Worm (Caenorhabditis elegans): ENCODE data around the gene ubxn-3.

- TF ChIP-seq tbx-2 (tag; optimal IDR thresholded peaks at IDR 0.05) (no peak), elt-3 (tag; optimal IDR thresholded peaks at IDR 0.05) (no peak), nhr-76 (tag; optimal IDR thresholded peaks at IDR 0.05) (no peak), fkh-2 (tag; optimal IDR thresholded peaks at IDR 0.05) (no peak), daf-12 (tag; optimal IDR thresholded peaks at IDR 0.05) (no peak), ceh-82 (tag; optimal IDR thresholded peaks at IDR 0.05) (no peak), ztf-11 (tag; optimal IDR thresholded peaks at IDR 0.05) (no peak), ceh-28 (tag; optimal IDR thresholded peaks at IDR 0.05) (no peak), nhr-25 (tag; optimal IDR thresholded peaks at IDR 0.05) (no peak), egl-27 (tag; optimal IDR thresholded peaks at IDR 0.05) (no peak), sea-2 (GFP tag; optimal IDR thresholded peaks at IDR 0.05) (no peak), R02D3.7 (tag; optimal IDR thresholded peaks at IDR 0.05) (no peak), unc-62 (GFP tag; optimal IDR thresholded peaks at IDR 0.05) (no peak)
Observed at ce11 chrII:232641-233040, 12.2 kb upstream of the ubxn-3 start, which contains the start of gene Y43H11AL.1.

All from whole organism, L3 larva.